Fruit fly (Drosophila melanogaster) whole organism, embryonic: ENCODE data around the gene CG42758.

Source experiments
- Aef1 ChIP-seq: fragments of 200-800 bp; sonication (Bioruptor generic); IDR thresholded peaks from 3 replicates; pipeline ENCODE4 v1.3.6; 2022; ENCODE audit warnings: missing biosample characterization, missing genetic modification characterization
- Atf3 ChIP-seq: fragments of 200-800 bp; sonication (Bioruptor generic); optimal IDR thresholded peaks from 3 replicates; lab custom pipeline; 2016; ENCODE audit warnings: missing biosample characterization, missing genetic modification characterization
- Bgb ChIP-seq: fragments of 200-800 bp; sonication (Bioruptor generic); IDR thresholded peaks from 2 replicates; pipeline ENCODE4 v1.3.6; 2022; ENCODE audit warnings: missing biosample characterization, missing genetic modification characterization; ENCODE audit not compliant: partially characterized antibody
- CG10462 ChIP-seq: fragments of 200-800 bp; sonication (Bioruptor generic); optimal IDR thresholded peaks from 2 replicates; lab custom pipeline; 2016; ENCODE audit warnings: missing biosample characterization, missing genetic modification characterization
- CG11695 ChIP-seq: fragments of 200-800 bp; sonication (Bioruptor generic); IDR thresholded peaks from 3 replicates; pipeline ENCODE4 v1.3.6; 2022; ENCODE audit warnings: missing biosample characterization, missing genetic modification characterization
- CG12104 ChIP-seq: fragments of 200-800 bp; sonication (Bioruptor generic); optimal IDR thresholded peaks from 3 replicates; lab custom pipeline; 2016; ENCODE audit warnings: missing biosample characterization, missing genetic modification characterization
- CG12299 ChIP-seq: fragments of 200-800 bp; sonication (Bioruptor generic); optimal IDR thresholded peaks from 2 replicates; lab custom pipeline; 2018; ENCODE audit warnings: missing biosample characterization, mild to moderate bottlenecking, missing genetic modification characterization
- CG14441 ChIP-seq: fragments of 200-800 bp; sonication (Bioruptor generic); IDR thresholded peaks from 2 replicates; pipeline ENCODE4 v1.3.6; 2022; ENCODE audit warnings: missing biosample characterization, missing genetic modification characterization
- CG14860 ChIP-seq: fragments of 200-800 bp; sonication (Bioruptor generic); IDR thresholded peaks from 3 replicates; pipeline ENCODE4 v1.3.6; 2022; ENCODE audit warnings: missing biosample characterization, missing genetic modification characterization; ENCODE audit not compliant: partially characterized antibody
- CG14965 ChIP-seq: fragments of 200-800 bp; sonication (Bioruptor generic); optimal IDR thresholded peaks from 2 replicates; lab custom pipeline; 2016; ENCODE audit warnings: missing biosample characterization, missing genetic modification characterization, borderline replicate concordance
- CG15011 ChIP-seq: fragments of 200-800 bp; sonication (Bioruptor generic); optimal IDR thresholded peaks from 3 replicates; lab custom pipeline; 2018; ENCODE audit warnings: missing biosample characterization, mild to moderate bottlenecking, missing genetic modification characterization
- CG1529 ChIP-seq: fragments of 200-800 bp; sonication (Bioruptor generic); optimal IDR thresholded peaks from 3 replicates; lab custom pipeline; 2018; ENCODE audit warnings: missing biosample characterization, missing genetic modification characterization
- CG16813 ChIP-seq: fragments of 200-800 bp; sonication (Bioruptor generic); IDR thresholded peaks from 3 replicates; pipeline ENCODE4 v1.3.6; 2022; ENCODE audit warnings: missing biosample characterization, missing genetic modification characterization; ENCODE audit not compliant: partially characterized antibody
- CG31365 ChIP-seq: fragments of 200-800 bp; sonication (Bioruptor generic); optimal IDR thresholded peaks from 2 replicates; lab custom pipeline; 2018; ENCODE audit warnings: missing biosample characterization, mild to moderate bottlenecking, missing genetic modification characterization
- CG42726 ChIP-seq: fragments of 200-800 bp; sonication (Bioruptor generic); IDR thresholded peaks from 2 replicates; pipeline ENCODE4 v1.3.6; 2022; ENCODE audit warnings: missing biosample characterization, missing genetic modification characterization; ENCODE audit not compliant: partially characterized antibody
- CG4328 ChIP-seq: fragments of 200-800 bp; sonication (Bioruptor generic); optimal IDR thresholded peaks from 3 replicates; lab custom pipeline; 2017; ENCODE audit warnings: missing biosample characterization, missing genetic modification reagents, missing genetic modification characterization
- CG4360 ChIP-seq: fragments of 200-800 bp; sonication (Bioruptor generic); IDR thresholded peaks from 2 replicates; pipeline ENCODE4 v1.3.6; 2022; ENCODE audit warnings: missing biosample characterization, missing genetic modification characterization
- CG4730 ChIP-seq: fragments of 200-800 bp; sonication (Bioruptor generic); IDR thresholded peaks from 2 replicates; pipeline ENCODE4 v1.3.6; 2022; ENCODE audit warnings: missing biosample characterization, missing genetic modification characterization
- CG6272 ChIP-seq: fragments of 200-800 bp; sonication (Bioruptor generic); IDR thresholded peaks from 2 replicates; pipeline ENCODE4 v1.3.6; 2022; ENCODE audit warnings: missing biosample characterization, missing genetic modification characterization
- CG7556 ChIP-seq: fragments of 200-800 bp; sonication (Bioruptor generic); optimal IDR thresholded peaks from 2 replicates; lab custom pipeline; 2017; ENCODE audit warnings: missing biosample characterization, mild to moderate bottlenecking, missing genetic modification characterization
- CG8089 ChIP-seq: fragments of 200-800 bp; sonication (Bioruptor generic); optimal IDR thresholded peaks from 3 replicates; lab custom pipeline; 2016; ENCODE audit warnings: missing biosample characterization, missing genetic modification characterization
- Camta ChIP-seq: fragments of 200-800 bp; sonication (Bioruptor generic); optimal IDR thresholded peaks from 2 replicates; lab custom pipeline; 2016; ENCODE audit warnings: missing biosample characterization, missing genetic modification characterization
- Doc2 ChIP-seq: fragments of 200-800 bp; sonication (Bioruptor generic); IDR thresholded peaks from 2 replicates; pipeline ENCODE4 v1.3.6; 2022; ENCODE audit warnings: missing biosample characterization, missing genetic modification characterization
- Doc3 ChIP-seq: fragments of 200-800 bp; sonication (Bioruptor generic); IDR thresholded peaks from 3 replicates; pipeline ENCODE4 v1.3.6; 2022; ENCODE audit warnings: missing biosample characterization, missing genetic modification characterization; ENCODE audit not compliant: partially characterized antibody
- Ets65A ChIP-seq: fragments of 200-800 bp; sonication (Bioruptor generic); peaks from one replicate; lab custom pipeline; 2016; ENCODE audit warnings: missing biosample characterization, missing genetic modification characterization
- H2.0 ChIP-seq: fragments of 200-800 bp; sonication (Bioruptor generic); IDR thresholded peaks from 2 replicates; pipeline ENCODE4 v1.3.6; 2022; ENCODE audit warnings: missing biosample characterization, missing genetic modification characterization
- HmgD ChIP-seq: fragments of 200-800 bp; sonication (Bioruptor generic); optimal IDR thresholded peaks from 3 replicates; lab custom pipeline; 2016; ENCODE audit warnings: missing biosample characterization, missing genetic modification characterization
- Kr ChIP-seq: fragments of 200-800 bp; sonication (Bioruptor generic); optimal IDR thresholded peaks from 2 replicates; lab custom pipeline; 2017; ENCODE audit warnings: missing biosample characterization, mild to moderate bottlenecking, missing genetic modification characterization
- Nf-YB ChIP-seq: fragments of 200-800 bp; sonication (Bioruptor generic); optimal IDR thresholded peaks from 3 replicates; lab custom pipeline; 2019; ENCODE audit warnings: missing biosample characterization, mild to moderate bottlenecking, missing genetic modification characterization, moderate library complexity
- Nf-YC ChIP-seq: fragments of 200-800 bp; optimal IDR thresholded peaks from 3 replicates; lab custom pipeline; 2019; ENCODE audit warnings: missing biosample characterization, mild to moderate bottlenecking, missing genetic modification characterization, moderate library complexity
- Pdp1 ChIP-seq, 2 experiments: fragments of 200-800 bp; sonication (Bioruptor generic); optimal IDR thresholded peaks; 3 replicates each; lab custom pipeline; 2016; ENCODE audit warnings: missing biosample characterization in 2 of 2, missing genetic modification characterization in 2 of 2, mild to moderate bottlenecking in 1 of 2, moderate library complexity in 1 of 2
- Sin3A ChIP-seq: fragments of >200 bp; optimal IDR thresholded peaks from 2 replicates; lab custom pipeline; 2018
- Sox100B ChIP-seq: fragments of 200-800 bp; sonication (Bioruptor generic); optimal IDR thresholded peaks from 3 replicates; lab custom pipeline; 2018; ENCODE audit warnings: missing biosample characterization, mild to moderate bottlenecking, missing genetic modification characterization
- bigmax ChIP-seq: fragments of 200-800 bp; sonication (Bioruptor generic); optimal IDR thresholded peaks from 2 replicates; lab custom pipeline; 2018; ENCODE audit warnings: missing biosample characterization, mild to moderate bottlenecking, missing genetic modification characterization
- bowl ChIP-seq: fragments of 200-800 bp; sonication (Bioruptor generic); IDR thresholded peaks from 2 replicates; pipeline ENCODE4 v1.3.6; 2022; ENCODE audit warnings: missing biosample characterization, missing genetic modification characterization
- dati ChIP-seq: fragments of 200-800 bp; sonication (Bioruptor generic); IDR thresholded peaks from 2 replicates; pipeline ENCODE4 v1.3.6; 2022; ENCODE audit warnings: missing biosample characterization, missing genetic modification characterization
- fd102C ChIP-seq: fragments of 200-800 bp; sonication (Bioruptor generic); optimal IDR thresholded peaks from 2 replicates; lab custom pipeline; 2018; ENCODE audit warnings: missing biosample characterization, mild to moderate bottlenecking, missing genetic modification characterization, moderate library complexity
- fu2 ChIP-seq: fragments of 200-800 bp; sonication (Bioruptor generic); optimal IDR thresholded peaks from 2 replicates; lab custom pipeline; 2016; ENCODE audit warnings: missing biosample characterization, missing genetic modification characterization
- grn ChIP-seq: fragments of 200-800 bp; sonication (Bioruptor generic); optimal IDR thresholded peaks from 3 replicates; lab custom pipeline; 2017; ENCODE audit warnings: missing biosample characterization, missing genetic modification characterization
- ham ChIP-seq: fragments of 200-800 bp; sonication (Bioruptor generic); IDR thresholded peaks from 2 replicates; pipeline ENCODE4 v1.3.6; 2022; ENCODE audit warnings: missing biosample characterization, missing genetic modification characterization
- pnt ChIP-seq: fragments of 200-800 bp; sonication (Bioruptor generic); optimal IDR thresholded peaks from 3 replicates; lab custom pipeline; 2016; ENCODE audit warnings: missing biosample characterization, missing genetic modification characterization
- pros ChIP-seq: fragments of 200-800 bp; sonication (Bioruptor generic); optimal IDR thresholded peaks from 3 replicates; lab custom pipeline; 2019; ENCODE audit warnings: missing biosample characterization, mild to moderate bottlenecking, missing genetic modification characterization, moderate library complexity
- ranshi ChIP-seq: fragments of 200-800 bp; sonication (Bioruptor generic); IDR thresholded peaks from 2 replicates; pipeline ENCODE4 v1.3.6; 2022; ENCODE audit warnings: missing biosample characterization, missing genetic modification characterization
- run ChIP-seq: fragments of 200-800 bp; sonication (Bioruptor generic); optimal IDR thresholded peaks from 3 replicates; lab custom pipeline; 2018; ENCODE audit warnings: missing biosample characterization, mild to moderate bottlenecking, missing genetic modification characterization
- schlank ChIP-seq: fragments of 200-800 bp; sonication (Bioruptor generic); optimal IDR thresholded peaks from 2 replicates; lab custom pipeline; 2018; ENCODE audit warnings: missing biosample characterization, mild to moderate bottlenecking, missing genetic modification characterization
- sim ChIP-seq: fragments of 200-800 bp; sonication (Bioruptor generic); IDR thresholded peaks from 2 replicates; pipeline ENCODE4 v1.3.6; 2022; ENCODE audit warnings: missing biosample characterization, missing genetic modification characterization
- sima ChIP-seq: fragments of 200-800 bp; sonication (Bioruptor generic); optimal IDR thresholded peaks from 2 replicates; lab custom pipeline; 2016; ENCODE audit warnings: missing biosample characterization, missing genetic modification characterization
- slou ChIP-seq: fragments of 200-800 bp; sonication (Bioruptor generic); optimal IDR thresholded peaks from 3 replicates; lab custom pipeline; 2016; ENCODE audit warnings: missing biosample characterization, missing genetic modification characterization
- ssp ChIP-seq: fragments of 200-800 bp; sonication (Bioruptor generic); IDR thresholded peaks from 2 replicates; pipeline ENCODE4 v1.3.6; 2022; ENCODE audit warnings: missing biosample characterization, missing genetic modification characterization
- toy ChIP-seq: fragments of 200-800 bp; sonication (Bioruptor generic); IDR thresholded peaks from 2 replicates; pipeline ENCODE4 v1.3.6; 2022; ENCODE audit warnings: missing biosample characterization, missing genetic modification characterization

CG42758 gene

DNA sequence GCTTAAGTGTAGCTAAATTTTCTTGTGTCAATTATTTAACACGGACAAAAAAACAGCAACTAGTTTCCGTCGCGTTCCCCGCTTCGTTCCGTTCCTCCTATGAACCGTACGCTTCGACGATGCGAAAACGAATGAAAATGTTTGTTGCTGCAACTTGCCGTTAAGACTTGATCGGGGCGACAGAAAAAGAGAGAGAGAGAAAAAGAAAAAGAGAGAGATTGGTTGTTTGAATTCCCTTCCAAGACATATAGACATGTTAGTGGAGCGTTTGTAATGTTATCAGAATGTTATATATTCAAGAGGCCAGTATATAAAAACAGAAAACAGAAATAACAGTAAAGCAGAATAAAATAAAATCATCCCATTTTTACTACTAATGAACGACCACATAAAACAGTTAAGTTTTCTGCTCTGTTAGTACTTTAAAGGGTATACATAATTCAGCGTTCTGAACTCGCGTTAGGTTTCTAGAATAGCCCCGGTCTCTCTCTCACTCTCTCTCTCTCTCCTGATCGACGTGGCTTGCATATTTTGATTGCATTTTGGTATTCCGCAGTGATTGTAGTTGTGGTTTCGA is 16.3 kb upstream of the CG42758 start, which contains the start of gene Gbs-70E (continued):
- TF ChIP-seq Camta (GFP tag; lab: Kevin White, UChicago), result peak; percentile 91
- peak; percentile 95 for TF ChIP-seq CG11695 (GFP tag; lab: Robert Waterston, UW)
- peak; percentile 74 for TF ChIP-seq pros (GFP tag; lab: Kevin White, UChicago)
- peak; percentile 91 for TF ChIP-seq CG12299 (tag; lab: Kevin White, UChicago)
- TF ChIP-seq CG10462 (GFP tag; lab: Kevin White, UChicago), result peak; percentile 91
- TF ChIP-seq Sox100B (GFP tag; lab: Kevin White, UChicago), result peak; percentile 91
- TF ChIP-seq CG14860 (GFP tag; lab: Robert Waterston, UW), result no peak
- peak; percentile 94 for TF ChIP-seq Ets65A (GFP tag; lab: Kevin White, UChicago)
- TF ChIP-seq CG8089 (GFP tag; lab: Kevin White, UChicago), result peak; percentile 91
- no peak for TF ChIP-seq Sin3A (lab: Kevin White, UChicago)
- TF ChIP-seq CG6272 (GFP tag; lab: Robert Waterston, UW), result peak; percentile 85
- TF ChIP-seq CG4328 (GFP tag; lab: Kevin White, UChicago), result peak; percentile 89
- peak; percentile 92 for TF ChIP-seq run (tag; lab: Kevin White, UChicago)
- TF ChIP-seq ham, result peak; percentile 63; the same call in 1 of the 2 replicates
- TF ChIP-seq CG4730 (GFP tag; lab: Robert Waterston, UW), result peak; percentile 86; the same call in 1 of the 2 replicates
- peak; percentile 73; the same call in 1 of the 2 replicates for TF ChIP-seq bowl (GFP tag; lab: Robert Waterston, UW)
- no peak for TF ChIP-seq Doc2
- TF ChIP-seq schlank (tag; lab: Kevin White, UChicago), result peak; percentile 66
- TF ChIP-seq CG1529 (GFP tag; lab: Kevin White, UChicago), result peak; percentile 88
- peak; percentile 85 for TF ChIP-seq H2.0 (GFP tag; lab: Robert Waterston, UW)
- TF ChIP-seq Doc3 (GFP tag; lab: Robert Waterston, UW), result no peak
- TF ChIP-seq Aef1 (GFP tag; lab: Robert Waterston, UW), result peak; percentile 80
- TF ChIP-seq CG31365 (tag; lab: Kevin White, UChicago), result peak; percentile 82
- peak; percentile 88 for TF ChIP-seq pnt (GFP tag; lab: Kevin White, UChicago)
- peak; percentile 89 for TF ChIP-seq CG12104 (GFP tag; lab: Kevin White, UChicago)
- TF ChIP-seq Nf-YC (tag; lab: Kevin White, UChicago), result peak; percentile 85
- peak; percentile 83 for TF ChIP-seq ssp (GFP tag; lab: Robert Waterston, UW)
- TF ChIP-seq CG16813, result no peak
- no peak; the same call in 1 of the 2 replicates for TF ChIP-seq CG42726
- TF ChIP-seq toy (GFP tag; lab: Robert Waterston, UW), result peak; percentile 79; the same call in 1 of the 2 replicates
- peak; percentile 84 for TF ChIP-seq CG4360 (GFP tag; lab: Robert Waterston, UW)
- peak; percentile 26 for TF ChIP-seq CG14965 (GFP tag; lab: Kevin White, UChicago)
- TF ChIP-seq HmgD (GFP tag; lab: Kevin White, UChicago), result peak; percentile 24
- TF ChIP-seq slou, result peak; percentile 80
- peak; percentile 51; the same call in 1 of the 2 replicates for TF ChIP-seq dati (GFP tag; lab: Robert Waterston, UW)
- TF ChIP-seq fd102C (GFP tag; lab: Kevin White, UChicago), result peak; percentile 39
- peak; percentile 83 for TF ChIP-seq fu2 (GFP tag; lab: Kevin White, UChicago)
- peak; percentile 92 to 93 for TF ChIP-seq Pdp1 (GFP tag; optimal IDR thresholded peaks at IDR 0.05; lab: Kevin White, UChicago)
- peak; percentile 90 for TF ChIP-seq sim
- TF ChIP-seq Nf-YB (GFP tag; lab: Kevin White, UChicago), result peak; percentile 80
- peak; percentile 84 for TF ChIP-seq Kr (GFP tag; lab: Kevin White, UChicago)
- TF ChIP-seq Atf3 (GFP tag; lab: Kevin White, UChicago), result peak; percentile 84
- TF ChIP-seq grn (GFP tag; lab: Kevin White, UChicago), result peak; percentile 66
- peak; percentile 83 for TF ChIP-seq CG15011 (GFP tag; lab: Kevin White, UChicago)
- peak; percentile 93 for TF ChIP-seq CG7556 (GFP tag; lab: Kevin White, UChicago)
- peak; percentile 92 for TF ChIP-seq CG14441 (GFP tag; lab: Robert Waterston, UW)
- TF ChIP-seq bigmax (GFP tag; lab: Kevin White, UChicago), result no peak
- TF ChIP-seq Bgb (GFP tag; lab: Robert Waterston, UW), result peak; percentile 61; the same call in 1 of the 2 replicates
- TF ChIP-seq sima (GFP tag; lab: Kevin White, UChicago), result peak; percentile 77
- peak; percentile 84; the same call in 1 of the 2 replicates for TF ChIP-seq ranshi (GFP tag; lab: Robert Waterston, UW)
